Worm (Caenorhabditis elegans) whole organism, L1 larva: ENCODE results near the gene F49F1.5.
"Not testable (repeated sequence)": the region's sequence is repeated elsewhere in the genome, so short reads cannot be mapped to it uniquely, and the experiment has no call there.

ENCODE experiments used
- C04F5.9 ChIP-seq: sonication (generic microtip); optimal IDR thresholded peaks from 2 replicates; lab custom pipeline; 2016; ENCODE audit warnings: missing genetic modification characterization, missing compliant biosample characterization
- ceh-63 ChIP-seq: fragments of 200-800 bp; sonication (Bioruptor generic); optimal IDR thresholded peaks from 2 replicates; lab custom pipeline; 2018; ENCODE audit warnings: mild to moderate bottlenecking, missing genetic modification characterization, missing compliant biosample characterization
- dpl-1 ChIP-seq, 3 experiments: fragments of 150-350 bp in 2 of 3; sonication (generic microtip) in 1 of 3; optimal IDR thresholded peaks; 2 replicates each; lab custom pipeline; 2014 to 2017; ENCODE audit warnings: missing biosample characterization in 3 of 3, missing genetic modification characterization in 3 of 3, missing genetic modification reagents in 3 of 3
- dsc-1 ChIP-seq: sonication (generic microtip); optimal IDR thresholded peaks from 2 replicates; lab custom pipeline; 2016; ENCODE audit warnings: mild to moderate bottlenecking, missing genetic modification characterization, missing compliant biosample characterization
- efl-1 ChIP-seq, 4 experiments: fragments of 150-350 bp; optimal IDR thresholded peaks in 3 of 4; peaks in 1 of 4; 1 replicate in 1 of 4; 2 replicates in 3 of 4; lab custom pipeline; 2014; ENCODE audit warnings: missing biosample characterization in 2 of 4, missing genetic modification characterization in 2 of 4, missing genetic modification reagents in 2 of 4
- efl-3 ChIP-seq: fragments of 200-800 bp; sonication (Bioruptor generic); optimal IDR thresholded peaks from 2 replicates; lab custom pipeline; 2018; ENCODE audit warnings: mild to moderate bottlenecking, missing genetic modification characterization, missing compliant biosample characterization
- egl-27 ChIP-seq, 2 experiments: fragments of 150-350 bp in 1 of 2; sonication (generic microtip); optimal IDR thresholded peaks; 3 replicates each; lab custom pipeline; 2017 to 2018; ENCODE audit warnings: missing biosample characterization in 2 of 2, missing genetic modification characterization in 2 of 2, missing genetic modification reagents in 2 of 2
- elt-2 ChIP-seq: sonication (generic microtip); optimal IDR thresholded peaks from 2 replicates; lab custom pipeline; 2016; ENCODE audit warnings: missing genetic modification characterization, mild to moderate bottlenecking, inconsistent platforms, missing compliant biosample characterization, missing genetic modification reagents
- ets-5 ChIP-seq: fragments of 200-800 bp; sonication (Bioruptor generic); IDR thresholded peaks from 2 replicates; pipeline ENCODE4 v1.3.6; 2022; ENCODE audit warnings: missing genetic modification characterization, missing compliant biosample characterization
- fkh-4 ChIP-seq: sonication (generic microtip); optimal IDR thresholded peaks from 2 replicates; lab custom pipeline; 2016; ENCODE audit warnings: missing compliant biosample characterization, missing genetic modification characterization, borderline replicate concordance
- hlh-17 ChIP-seq: fragments of 200-800 bp; sonication (Bioruptor generic); optimal IDR thresholded peaks from 2 replicates; lab custom pipeline; 2018; ENCODE audit warnings: missing genetic modification characterization, mild to moderate bottlenecking, missing compliant biosample characterization, moderate library complexity, borderline replicate concordance
- isw-1 ChIP-seq: fragments of 200-800 bp; sonication (Bioruptor generic); IDR thresholded peaks from 2 replicates; pipeline ENCODE4 v1.3.6; 2022; ENCODE audit warnings: missing genetic modification characterization, missing compliant biosample characterization
- jun-1 ChIP-seq: fragments of 150-350 bp; optimal IDR thresholded peaks from 2 replicates; lab custom pipeline; 2014; ENCODE audit warnings: missing biosample characterization, missing genetic modification reagents, missing genetic modification characterization
- lin-35 ChIP-seq, 2 experiments: fragments of 150-350 bp; optimal IDR thresholded peaks; 2 replicates each; lab custom pipeline; 2014; ENCODE audit warnings: missing biosample characterization in 2 of 2, missing genetic modification characterization in 2 of 2, missing genetic modification reagents in 2 of 2
- lir-3 ChIP-seq: sonication (generic microtip); optimal IDR thresholded peaks from 2 replicates; lab custom pipeline; 2016; ENCODE audit warnings: mild to moderate bottlenecking, missing genetic modification characterization, moderate library complexity, missing compliant biosample characterization; ENCODE audit not compliant: poor library complexity
- mdl-1 ChIP-seq, 2 experiments: fragments of 150-350 bp; optimal IDR thresholded peaks; 2 replicates each; lab custom pipeline; 2014 to 2017; ENCODE audit warnings: missing biosample characterization in 2 of 2, missing genetic modification characterization in 2 of 2, inconsistent platforms in 1 of 2
- mef-2 ChIP-seq: fragments of 150-350 bp; optimal IDR thresholded peaks from 2 replicates; lab custom pipeline; 2014; ENCODE audit warnings: missing biosample characterization, missing genetic modification characterization
- nhr-12 ChIP-seq: sonication (generic microtip); optimal IDR thresholded peaks from 2 replicates; lab custom pipeline; 2017; ENCODE audit warnings: missing biosample characterization, missing genetic modification characterization
- nhr-20 ChIP-seq: sonication (generic microtip); optimal IDR thresholded peaks from 2 replicates; lab custom pipeline; 2016; ENCODE audit warnings: mild to moderate bottlenecking, missing genetic modification characterization, missing compliant biosample characterization
- nhr-237 ChIP-seq: fragments of 150-350 bp; optimal IDR thresholded peaks from 2 replicates; lab custom pipeline; 2014; ENCODE audit warnings: missing biosample characterization, missing genetic modification characterization
- nhr-28 ChIP-seq: fragments of 150-350 bp; optimal IDR thresholded peaks from 2 replicates; lab custom pipeline; 2014; ENCODE audit warnings: missing biosample characterization, missing genetic modification characterization
- nhr-47 ChIP-seq: sonication (generic microtip); optimal IDR thresholded peaks from 2 replicates; lab custom pipeline; 2016; ENCODE audit warnings: mild to moderate bottlenecking, missing genetic modification characterization, moderate library complexity, missing compliant biosample characterization
- nhr-71 ChIP-seq: sonication (generic microtip); optimal IDR thresholded peaks from 2 replicates; lab custom pipeline; 2016; ENCODE audit warnings: mild to moderate bottlenecking, missing genetic modification characterization, moderate library complexity, missing compliant biosample characterization
- nhr-76 ChIP-seq: sonication (generic microtip); optimal IDR thresholded peaks from 2 replicates; lab custom pipeline; 2017; ENCODE audit warnings: missing biosample characterization, missing genetic modification characterization
- nhr-84 ChIP-seq: sonication (generic microtip); optimal IDR thresholded peaks from 2 replicates; lab custom pipeline; 2017; ENCODE audit warnings: missing biosample characterization, missing genetic modification characterization
- nhr-90 ChIP-seq: sonication (generic microtip); optimal IDR thresholded peaks from 2 replicates; lab custom pipeline; 2016; ENCODE audit warnings: mild to moderate bottlenecking, missing genetic modification characterization, missing compliant biosample characterization; ENCODE audit not compliant: poor library complexity
- rnt-1 ChIP-seq: sonication (generic microtip); optimal IDR thresholded peaks from 2 replicates; lab custom pipeline; 2016; ENCODE audit warnings: mild to moderate bottlenecking, missing genetic modification characterization, moderate library complexity, missing compliant biosample characterization
- skn-1 ChIP-seq: fragments of 150-350 bp; optimal IDR thresholded peaks from 2 replicates; lab custom pipeline; 2014; ENCODE audit warnings: missing biosample characterization, missing genetic modification characterization
- snpc-4 ChIP-seq: fragments of 150-350 bp; optimal IDR thresholded peaks from 2 replicates; lab custom pipeline; 2014; ENCODE audit warnings: missing biosample characterization, missing genetic modification characterization
- snu-23 ChIP-seq: sonication (generic microtip); optimal IDR thresholded peaks from 2 replicates; lab custom pipeline; 2016; ENCODE audit warnings: missing genetic modification characterization, missing compliant biosample characterization
- sox-4 ChIP-seq: sonication (generic microtip); optimal IDR thresholded peaks from 2 replicates; lab custom pipeline; 2016; ENCODE audit warnings: missing genetic modification characterization, missing compliant biosample characterization
- swsn-7 ChIP-seq: sonication (generic microtip); optimal IDR thresholded peaks from 2 replicates; lab custom pipeline; 2016; ENCODE audit warnings: missing genetic modification characterization, missing compliant biosample characterization
- tbx-2 ChIP-seq: sonication (generic microtip); optimal IDR thresholded peaks from 2 replicates; lab custom pipeline; 2016; ENCODE audit warnings: missing genetic modification characterization, missing compliant biosample characterization
- tlp-1 ChIP-seq: fragments of 150-350 bp; optimal IDR thresholded peaks from 2 replicates; lab custom pipeline; 2014; ENCODE audit warnings: missing biosample characterization, missing genetic modification characterization
- unc-130 ChIP-seq: fragments of 150-350 bp; optimal IDR thresholded peaks from 2 replicates; lab custom pipeline; 2017; ENCODE audit warnings: missing biosample characterization, missing genetic modification characterization, inconsistent platforms
- unc-30 ChIP-seq: sonication (generic microtip); optimal IDR thresholded peaks from 2 replicates; lab custom pipeline; 2017; ENCODE audit warnings: missing biosample characterization, missing genetic modification characterization
- unc-98 ChIP-seq: fragments of 200-800 bp; sonication (Bioruptor generic); IDR thresholded peaks from 2 replicates; pipeline ENCODE4 v1.3.6; 2022; ENCODE audit warnings: missing genetic modification characterization, missing compliant biosample characterization
- xbp-1 ChIP-seq: sonication (generic microtip); optimal IDR thresholded peaks from 2 replicates; lab custom pipeline; 2016; ENCODE audit warnings: missing genetic modification characterization, missing compliant biosample characterization

Gene F49F1.5

ce11 chrIV:4125657-4126056, 5.4 kb upstream of the F49F1.5 start, which contains the start of gene F49F1.7:
Gene F49F1.7 (minus strand): TSS chrIV:4125757.
- not testable (repeated sequence) for TF ChIP-seq nhr-47; nhr-237 (tag; lab: Kevin White, UChicago); unc-130 (tag; lab: Kevin White, UChicago)

ce11 chrIV:4123083-4123482, 2.9 kb upstream of the F49F1.5 start, which contains the start of gene mul-1:
Gene mul-1 (minus strand): TSS chrIV:4123166.
- TF ChIP-seq efl-1 (optimal IDR thresholded peaks at IDR 0.05; lab: Kevin White, UChicago) (no peak), efl-1 (GFP tag; optimal IDR thresholded peaks at IDR 0.05 in 1 of 2; lab: Kevin White, UChicago) (peak in 1 of 2 experiments; percentile 37), tlp-1 (no peak), nhr-76 (tag; lab: Kevin White, UChicago) (no peak), mef-2 (tag; lab: Kevin White, UChicago) (no peak), nhr-12 (no peak), elt-2 (peak; percentile 59)

ce11 chrIV:4121055-4121454, 840 bp upstream of the F49F1.5 start:
- TF ChIP-seq ets-5 (GFP tag; lab: Robert Waterston, UW) (no peak), elt-2 (peak; percentile 79)

- peak; percentile 38 for TF ChIP-seq elt-2
- TF ChIP-seq dsc-1 (tag; lab: Kevin White, UChicago) = no peak
- TF ChIP-seq lir-3 = no peak
- TF ChIP-seq sox-4 = no peak
These were observed 2.8 kb downstream of the F49F1.5 start, which contains the start of gene drd-50 for ce11 chrIV:4117432-4117831. Gene drd-50 (plus strand): TSS chrIV:4117732.

ce11 chrIV:4115634-4116033, 4.6 kb downstream of the F49F1.5 start, which contains the start of the genes F49F1.4 and F49F1.2:
Gene F49F1.4 (minus strand): TSS chrIV:4115734.
Gene F49F1.2 (plus strand): TSS chrIV:4115943.
- TF ChIP-seq unc-98 (GFP tag; lab: Robert Waterston, UW) (no peak), nhr-90 (tag; lab: Kevin White, UChicago) (no peak), rnt-1 (tag; lab: Kevin White, UChicago) (no peak), nhr-84 (no peak), swsn-7 (tag; lab: Kevin White, UChicago) (no peak), snu-23 (no peak), skn-1 (no peak), snpc-4 (tag; lab: Kevin White, UChicago) (no peak), mdl-1 (tag; optimal IDR thresholded peaks at IDR 0.05; lab: Kevin White, UChicago) (no peak), nhr-12 (no peak), egl-27 (tag; optimal IDR thresholded peaks at IDR 0.05; lab: Kevin White, UChicago) (no peak), xbp-1 (tag; lab: Kevin White, UChicago) (no peak), lin-35 (GFP tag; optimal IDR thresholded peaks at IDR 0.05; lab: Kevin White, UChicago) (no peak)

ce11 chrIV:4114526-4114925, 5.7 kb downstream of the F49F1.5 start, which contains the start of gene F49F1.15:
Gene F49F1.15 (minus strand): TSS chrIV:4114626.
- TF ChIP-seq swsn-7 (tag; lab: Kevin White, UChicago) = no peak
- TF ChIP-seq unc-30 (tag; lab: Kevin White, UChicago) = no peak
- no peak for TF ChIP-seq nhr-71 (tag; lab: Kevin White, UChicago)
- no peak for TF ChIP-seq rnt-1 (tag; lab: Kevin White, UChicago)
- TF ChIP-seq dpl-1 (GFP tag; optimal IDR thresholded peaks at IDR 0.05; lab: Kevin White, UChicago) = no peak
- TF ChIP-seq C04F5.9 = no peak
- no peak for TF ChIP-seq dsc-1 (tag; lab: Kevin White, UChicago)
- TF ChIP-seq nhr-20 (tag; lab: Kevin White, UChicago) = no peak
- no peak for TF ChIP-seq ceh-63
- TF ChIP-seq isw-1 (GFP tag; lab: Robert Waterston, UW) = no peak
- no peak for TF ChIP-seq nhr-84
- no peak for TF ChIP-seq egl-27 (tag; optimal IDR thresholded peaks at IDR 0.05; lab: Kevin White, UChicago)
- TF ChIP-seq efl-3 (GFP tag; lab: Kevin White, UChicago) = no peak
- TF ChIP-seq jun-1 (tag; lab: Kevin White, UChicago) = no peak
- TF ChIP-seq nhr-28 = no peak
- TF ChIP-seq fkh-4 (tag; lab: Kevin White, UChicago) = no peak
- TF ChIP-seq hlh-17 (GFP tag; lab: Kevin White, UChicago) = no peak
- no peak for TF ChIP-seq tbx-2
